Fruit fly (Drosophila melanogaster) whole organism, pupa: ENCODE measurements around the gene CG12531.

Experiments
- CG13204 ChIP-seq: fragments of 200-800 bp; sonication (Bioruptor generic); optimal IDR thresholded peaks from 2 replicates; lab custom pipeline; 2018; ENCODE audit warnings: missing biosample characterization, mild to moderate bottlenecking, missing genetic modification characterization, moderate library complexity
- CG8159 ChIP-seq: fragments of 200-800 bp; sonication (Bioruptor generic); optimal IDR thresholded peaks from 3 replicates; lab custom pipeline; 2018; ENCODE audit warnings: missing biosample characterization, mild to moderate bottlenecking, missing genetic modification characterization, moderate library complexity

DNA sequence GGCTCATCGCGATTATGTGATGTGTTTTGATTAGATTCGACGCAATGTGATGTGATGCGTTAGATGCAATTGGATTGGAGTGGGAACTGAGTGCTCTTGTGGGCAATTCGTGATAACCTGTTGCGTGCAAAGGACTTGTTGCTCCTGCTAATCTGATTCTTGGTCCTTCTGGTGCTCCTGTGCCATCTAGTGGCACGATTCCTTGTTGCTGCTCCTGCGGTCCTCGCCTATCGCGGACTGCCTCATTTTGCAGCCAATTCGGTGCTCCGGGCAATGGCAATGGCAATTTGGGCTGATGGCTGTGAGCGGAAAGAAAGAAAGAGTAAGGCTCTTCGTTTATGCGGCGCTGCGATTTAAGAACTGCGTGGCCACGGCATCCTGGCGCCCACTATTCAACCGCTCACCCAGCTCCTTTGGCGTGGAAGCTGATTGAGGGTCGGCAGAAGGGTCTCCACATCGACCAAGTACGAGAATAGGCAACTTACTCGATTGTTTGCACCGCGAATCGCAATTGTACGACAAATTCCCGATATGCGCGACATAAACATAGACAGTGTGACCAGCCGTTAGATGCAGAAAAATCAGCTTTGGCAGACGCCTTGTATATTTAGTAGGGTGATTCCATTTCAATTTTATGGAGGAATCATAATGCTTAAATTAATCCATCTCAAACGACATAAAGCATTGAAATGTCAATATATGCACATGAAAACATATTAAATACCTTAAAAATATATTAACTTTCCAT is 25.6 kb upstream of the CG12531 start, which contains the start of gene Mer:
- TF ChIP-seq CG8159 (tag; lab: Kevin White, UChicago) (peak; percentile 82), CG13204 (no peak)
